Worm (Caenorhabditis elegans) whole organism, midembryonic: Measurements from ENCODE around the gene igdb-1.

Experiments
- T22C8.4 ChIP-seq: fragments of 200-800 bp; sonication (Bioruptor generic); IDR thresholded peaks from 2 replicates; pipeline ENCODE4 v1.3.6; 2022; ENCODE audit warnings: missing genetic modification characterization, missing compliant biosample characterization
- flt-1 ChIP-seq: fragments of 200-800 bp; sonication (Bioruptor generic); IDR thresholded peaks from 2 replicates; pipeline ENCODE4 v1.3.6; 2022; ENCODE audit warnings: missing genetic modification characterization, missing compliant biosample characterization
- klf-2 ChIP-seq: fragments of 200-800 bp; sonication (Bioruptor generic); conservative IDR thresholded peaks from 2 replicates; pipeline ENCODE4 v1.3.6; 2022; ENCODE audit warnings: missing genetic modification reagents, missing genetic modification characterization, missing compliant biosample characterization

DNA sequence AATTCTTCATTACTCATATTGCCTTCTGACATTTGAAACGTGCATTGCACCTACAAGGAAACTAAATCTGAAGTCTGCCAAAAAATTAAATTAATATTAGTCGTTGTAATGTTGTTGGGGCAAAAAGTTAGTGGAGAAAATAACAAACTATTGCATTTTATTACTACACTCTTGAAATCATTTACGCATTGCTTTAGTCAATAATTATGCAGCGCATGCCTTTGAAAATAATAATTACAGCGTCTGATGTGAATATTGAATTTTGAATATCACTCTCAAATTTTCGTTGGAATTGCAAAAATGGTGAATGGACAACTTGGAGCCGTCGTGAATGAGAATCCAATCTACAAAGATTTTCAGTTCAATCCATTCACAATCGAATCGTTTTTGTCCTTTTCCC, 19.4 kb downstream of the igdb-1 start, which contains the start of gene sru-19:
- no peak for TF ChIP-seq flt-1 (GFP tag; lab: Robert Waterston, UW)
- TF ChIP-seq T22C8.4 (GFP tag; lab: Robert Waterston, UW) = no peak
- TF ChIP-seq klf-2 (GFP tag; lab: Robert Waterston, UW) = no peak
